Worm (Caenorhabditis elegans) whole organism, young adult: ENCODE results near the gene ssp-32.

Source experiments
- B0035.1 ChIP-seq: sonication (generic microtip); optimal IDR thresholded peaks from 2 replicates; lab custom pipeline; 2016; ENCODE audit warnings: missing genetic modification characterization, mild to moderate bottlenecking, missing compliant biosample characterization, missing genotype, missing genetic modification reagents
- F33H1.4 ChIP-seq: fragments of 200-800 bp; sonication (Bioruptor generic); IDR thresholded peaks from 2 replicates; pipeline ENCODE4 v1.3.6; 2022; ENCODE audit warnings: missing genetic modification reagents, missing genetic modification characterization, missing compliant biosample characterization
- F49E8.2 ChIP-seq: sonication (generic microtip); optimal IDR thresholded peaks from 3 replicates; lab custom pipeline; 2017; ENCODE audit warnings: missing genetic modification characterization, mild to moderate bottlenecking, missing compliant biosample characterization, antibody characterized with exemption, moderate library complexity; ENCODE audit not compliant: insufficient read depth
- F57C9.4 ChIP-seq: sonication (generic microtip); optimal IDR thresholded peaks from 2 replicates; lab custom pipeline; 2017; ENCODE audit warnings: mild to moderate bottlenecking, missing genetic modification characterization, missing compliant biosample characterization
- T07F8.4 ChIP-seq: sonication (generic microtip); optimal IDR thresholded peaks from 2 replicates; lab custom pipeline; 2016; ENCODE audit warnings: mild to moderate bottlenecking, missing genetic modification characterization, moderate library complexity, missing compliant biosample characterization
- T26A5.8 ChIP-seq: sonication (generic microtip); optimal IDR thresholded peaks from 2 replicates; lab custom pipeline; 2016; ENCODE audit warnings: missing genetic modification characterization, missing compliant biosample characterization
- Y53F4B.3 ChIP-seq: fragments of 200-800 bp; sonication (Bioruptor generic); IDR thresholded peaks from 2 replicates; pipeline ENCODE4 v1.3.6; 2022; ENCODE audit warnings: missing genetic modification reagents, missing genetic modification characterization, missing compliant biosample characterization
- Y79H2A.3 ChIP-seq: fragments of 200-800 bp; sonication (Bioruptor generic); conservative IDR thresholded peaks from 2 replicates; pipeline ENCODE4 v1.3.6; 2022; ENCODE audit warnings: missing genetic modification reagents, missing genetic modification characterization, missing compliant biosample characterization
- Y95B8A.8 ChIP-seq: fragments of 200-800 bp; sonication (Bioruptor generic); IDR thresholded peaks from 2 replicates; pipeline ENCODE4 v1.3.6; 2022; ENCODE audit warnings: missing genetic modification reagents, missing genetic modification characterization, missing compliant biosample characterization
- ZK185.1 ChIP-seq: sonication (generic microtip); optimal IDR thresholded peaks from 2 replicates; lab custom pipeline; 2016; ENCODE audit warnings: mild to moderate bottlenecking, missing genetic modification characterization, missing compliant biosample characterization; ENCODE audit not compliant: poor library complexity, severe bottlenecking
- akir-1 ChIP-seq: fragments of 200-800 bp; sonication (Bioruptor generic); optimal IDR thresholded peaks from 2 replicates; lab custom pipeline; 2018; ENCODE audit warnings: mild to moderate bottlenecking, missing genetic modification characterization, moderate library complexity, missing compliant biosample characterization
- aptf-2 ChIP-seq: fragments of 200-800 bp; sonication (Bioruptor generic); conservative IDR thresholded peaks from 2 replicates; pipeline ENCODE4 v1.3.6; 2022; ENCODE audit warnings: missing genetic modification reagents, missing genetic modification characterization, missing compliant biosample characterization
- attf-5 ChIP-seq: fragments of 200-800 bp; sonication (Bioruptor generic); optimal IDR thresholded peaks from 2 replicates; lab custom pipeline; 2018; ENCODE audit warnings: mild to moderate bottlenecking, missing genetic modification characterization, missing compliant biosample characterization
- attf-6 ChIP-seq: fragments of 200-800 bp; sonication (Bioruptor generic); IDR thresholded peaks from 2 replicates; pipeline ENCODE4 v1.3.6; 2022; ENCODE audit warnings: missing genetic modification reagents, missing genetic modification characterization, missing compliant biosample characterization
- ccch-3 ChIP-seq: fragments of 200-800 bp; sonication (Bioruptor generic); optimal IDR thresholded peaks from 2 replicates; lab custom pipeline; 2018; ENCODE audit warnings: mild to moderate bottlenecking, missing genetic modification characterization, missing compliant biosample characterization
- ceh-27 ChIP-seq: fragments of 200-800 bp; sonication (Bioruptor generic); optimal IDR thresholded peaks from 2 replicates; lab custom pipeline; 2018; ENCODE audit warnings: mild to moderate bottlenecking, missing genetic modification characterization, moderate library complexity, missing compliant biosample characterization
- ceh-40 ChIP-seq: fragments of 200-800 bp; sonication (Bioruptor generic); IDR thresholded peaks from 2 replicates; pipeline ENCODE4 v1.3.6; 2022; ENCODE audit warnings: missing genetic modification characterization, missing compliant biosample characterization
- ceh-79 ChIP-seq: sonication (generic microtip); optimal IDR thresholded peaks from 2 replicates; lab custom pipeline; 2017; ENCODE audit warnings: mild to moderate bottlenecking, missing genetic modification characterization, missing compliant biosample characterization
- chd-7 ChIP-seq: sonication (generic microtip); optimal IDR thresholded peaks from 2 replicates; lab custom pipeline; 2016; ENCODE audit warnings: mild to moderate bottlenecking, missing genetic modification characterization, moderate library complexity, missing compliant biosample characterization
- egl-44 ChIP-seq: fragments of 200-800 bp; sonication (Bioruptor generic); IDR thresholded peaks from 2 replicates; pipeline ENCODE4 v1.3.6; 2022; ENCODE audit warnings: missing genetic modification reagents, missing genetic modification characterization, missing compliant biosample characterization
- egrh-3 ChIP-seq: fragments of 200-800 bp; sonication (Bioruptor generic); IDR thresholded peaks from 2 replicates; pipeline ENCODE4 v1.3.6; 2022; ENCODE audit warnings: missing genetic modification reagents, missing genetic modification characterization, missing compliant biosample characterization
- gei-17 ChIP-seq: fragments of 200-800 bp; sonication (Bioruptor generic); optimal IDR thresholded peaks from 2 replicates; lab custom pipeline; 2018; ENCODE audit warnings: mild to moderate bottlenecking, missing genetic modification characterization, missing compliant biosample characterization
- him-1 ChIP-seq: sonication (generic microtip); optimal IDR thresholded peaks from 2 replicates; lab custom pipeline; 2016; ENCODE audit warnings: missing genotype, missing genetic modification reagents, missing genetic modification characterization, missing compliant biosample characterization
- hmg-20 ChIP-seq: fragments of 200-800 bp; sonication (Bioruptor generic); IDR thresholded peaks from 2 replicates; pipeline ENCODE4 v1.3.6; 2022; ENCODE audit warnings: missing genetic modification reagents, missing genetic modification characterization, missing compliant biosample characterization
- hrde-1 ChIP-seq: sonication (generic microtip); optimal IDR thresholded peaks from 2 replicates; lab custom pipeline; 2016; ENCODE audit warnings: missing genetic modification characterization, mild to moderate bottlenecking, missing compliant biosample characterization, moderate library complexity, missing genotype, missing genetic modification reagents, borderline replicate concordance
- let-607 ChIP-seq, 2 experiments: fragments of 200-800 bp in 1 of 2; sonication (Bioruptor generic) in 1 of 2; sonication (generic microtip) in 1 of 2; optimal IDR thresholded peaks; 2 replicates each; lab custom pipeline; 2016 to 2018; ENCODE audit warnings: mild to moderate bottlenecking in 2 of 2, missing compliant biosample characterization in 2 of 2, missing genetic modification characterization in 2 of 2, moderate library complexity in 2 of 2, missing genotype in 1 of 2
- lin-40 ChIP-seq: sonication (generic microtip); optimal IDR thresholded peaks from 2 replicates; lab custom pipeline; 2016; ENCODE audit warnings: missing genetic modification characterization, mild to moderate bottlenecking, missing compliant biosample characterization, missing genotype, missing genetic modification reagents
- lir-1 ChIP-seq: fragments of 200-800 bp; sonication (Bioruptor generic); conservative IDR thresholded peaks from 2 replicates; pipeline ENCODE4 v1.3.6; 2022; ENCODE audit warnings: missing genetic modification reagents, missing genetic modification characterization, missing compliant biosample characterization
- lsy-27 ChIP-seq: sonication (generic microtip); optimal IDR thresholded peaks from 2 replicates; lab custom pipeline; 2017; ENCODE audit warnings: missing genetic modification characterization, mild to moderate bottlenecking, missing compliant biosample characterization, antibody characterized with exemption, missing genotype, borderline replicate concordance; ENCODE audit not compliant: insufficient read depth
- madf-6 ChIP-seq: fragments of 200-800 bp; sonication (Bioruptor generic); IDR thresholded peaks from 2 replicates; pipeline ENCODE4 v1.3.6; 2022; ENCODE audit warnings: missing genetic modification reagents, missing genetic modification characterization, missing compliant biosample characterization
- mcd-1 ChIP-seq: fragments of 200-800 bp; sonication (Bioruptor generic); IDR thresholded peaks from 2 replicates; pipeline ENCODE4 v1.3.6; 2022; ENCODE audit warnings: missing genetic modification reagents, missing genetic modification characterization, missing compliant biosample characterization
- mes-4 ChIP-seq: sonication (generic microtip); optimal IDR thresholded peaks from 2 replicates; lab custom pipeline; 2016; ENCODE audit warnings: missing genotype, missing genetic modification characterization, missing compliant biosample characterization
- nfya-2 ChIP-seq: fragments of 200-800 bp; sonication (Bioruptor generic); IDR thresholded peaks from 2 replicates; pipeline ENCODE4 v1.3.6; 2022; ENCODE audit warnings: missing genetic modification reagents, missing genetic modification characterization, missing compliant biosample characterization
- nfyb-1 ChIP-seq: fragments of 200-800 bp; sonication (Bioruptor generic); IDR thresholded peaks from 2 replicates; pipeline ENCODE4 v1.3.6; 2022; ENCODE audit warnings: missing genetic modification reagents, missing genetic modification characterization, missing compliant biosample characterization
- nhr-80 ChIP-seq: sonication (generic microtip); optimal IDR thresholded peaks from 2 replicates; lab custom pipeline; 2016; ENCODE audit warnings: missing genetic modification characterization, missing compliant biosample characterization
- nhr-90 ChIP-seq: sonication (generic microtip); optimal IDR thresholded peaks from 2 replicates; lab custom pipeline; 2016; ENCODE audit warnings: missing genotype, mild to moderate bottlenecking, missing genetic modification characterization, missing compliant biosample characterization
- pha-4 ChIP-seq: fragments of 150-350 bp; sonication (generic microtip); optimal IDR thresholded peaks from 2 replicates; lab custom pipeline; 2014; ENCODE audit warnings: missing biosample characterization, missing genetic modification reagents, missing genetic modification characterization
- rpc-1 ChIP-seq, 2 experiments: fragments of 150-350 bp in 1 of 2; sonication (generic microtip) in 1 of 2; optimal IDR thresholded peaks; 2 replicates each; lab custom pipeline; 2014 to 2018; ENCODE audit warnings: missing biosample characterization in 1 of 2, missing genetic modification characterization in 1 of 2, missing genetic modification reagents in 1 of 2, missing genotype in 1 of 2
- sdz-38 ChIP-seq: sonication (generic microtip); optimal IDR thresholded peaks from 2 replicates; lab custom pipeline; 2016; ENCODE audit warnings: missing genotype, missing genetic modification characterization, missing compliant biosample characterization
- snpc-1.3 ChIP-seq: sonication (generic microtip); optimal IDR thresholded peaks from 2 replicates; lab custom pipeline; 2017; ENCODE audit warnings: missing genetic modification characterization, mild to moderate bottlenecking, missing compliant biosample characterization, antibody characterized with exemption, moderate library complexity, missing genotype, missing genetic modification reagents; ENCODE audit not compliant: insufficient read depth
- tbp1 ChIP-seq: fragments of 200-800 bp; sonication (Bioruptor generic); optimal IDR thresholded peaks from 2 replicates; lab custom pipeline; 2018; ENCODE audit warnings: mild to moderate bottlenecking, missing genetic modification characterization, missing compliant biosample characterization
- unc-130 ChIP-seq: sonication (generic microtip); optimal IDR thresholded peaks from 2 replicates; lab custom pipeline; 2016; ENCODE audit warnings: missing genetic modification reagents, missing genetic modification characterization, missing compliant biosample characterization
- zfh-2 ChIP-seq: fragments of 200-800 bp; sonication (Bioruptor generic); conservative IDR thresholded peaks from 2 replicates; pipeline ENCODE4 v1.3.6; 2022; ENCODE audit warnings: missing genetic modification reagents, missing genetic modification characterization, missing compliant biosample characterization
- zim-3 ChIP-seq: sonication (generic microtip); optimal IDR thresholded peaks from 2 replicates; lab custom pipeline; 2017; ENCODE audit warnings: mild to moderate bottlenecking, missing genetic modification characterization, moderate library complexity, missing compliant biosample characterization
- ztf-25 ChIP-seq: fragments of 200-800 bp; sonication (Bioruptor generic); IDR thresholded peaks from 2 replicates; pipeline ENCODE4 v1.3.6; 2022; ENCODE audit warnings: missing genetic modification reagents, missing genetic modification characterization, missing compliant biosample characterization
- ztf-26 ChIP-seq: sonication (generic microtip); optimal IDR thresholded peaks from 2 replicates; lab custom pipeline; 2017; ENCODE audit warnings: missing genetic modification characterization, missing compliant biosample characterization
- ztf-3 ChIP-seq: fragments of 200-800 bp; sonication (Bioruptor generic); optimal IDR thresholded peaks from 2 replicates; lab custom pipeline; 2018; ENCODE audit warnings: mild to moderate bottlenecking, missing genetic modification characterization, missing compliant biosample characterization
- ztf-6 ChIP-seq: fragments of 200-800 bp; sonication (Bioruptor generic); IDR thresholded peaks from 2 replicates; pipeline ENCODE4 v1.3.6; 2022; ENCODE audit warnings: missing genetic modification reagents, missing genetic modification characterization, missing compliant biosample characterization

Gene ssp-32

ce11 chrIV:9867915-9868314 is 27.3 kb upstream of the ssp-32 start (continued):
- TF ChIP-seq attf-5 (GFP tag; lab: Kevin White, UChicago) (no peak), mes-4 (tag; lab: Kevin White, UChicago) (no peak), F57C9.4 (no peak), egl-44 (GFP tag; lab: Robert Waterston, UW) (no peak), let-607 (tag; optimal IDR thresholded peaks at IDR 0.05; lab: Kevin White, UChicago) (peak in 1 of 2 experiments; percentile 8), lsy-27 (no peak), hmg-20 (GFP tag; lab: Robert Waterston, UW) (no peak), Y79H2A.3 (GFP tag; lab: Robert Waterston, UW) (no peak), Y53F4B.3 (GFP tag; lab: Robert Waterston, UW) (no peak), gei-17 (GFP tag; lab: Kevin White, UChicago) (no peak), ZK185.1 (tag; lab: Kevin White, UChicago) (no peak), aptf-2 (no peak), egrh-3 (GFP tag; lab: Robert Waterston, UW) (no peak), nfya-2 (GFP tag; lab: Robert Waterston, UW) (no peak), nfyb-1 (GFP tag; lab: Robert Waterston, UW) (no peak), ceh-40 (GFP tag; lab: Robert Waterston, UW) (no peak), akir-1 (GFP tag; lab: Kevin White, UChicago) (no peak), ztf-6 (GFP tag; lab: Robert Waterston, UW) (no peak), T26A5.8 (tag; lab: Kevin White, UChicago) (no peak), F33H1.4 (GFP tag; lab: Robert Waterston, UW) (no peak), pha-4 (tag; lab: Kevin White, UChicago) (no peak), attf-6 (GFP tag; lab: Robert Waterston, UW) (no peak), F49E8.2 (tag; lab: Kevin White, UChicago) (no peak), zfh-2 (GFP tag; lab: Robert Waterston, UW) (no peak), unc-130 (GFP tag; lab: Kevin White, UChicago) (no peak), zim-3 (no peak), B0035.1 (no peak), ceh-79 (no peak), hrde-1 (tag; lab: Kevin White, UChicago) (no peak), snpc-1.3 (tag; lab: Kevin White, UChicago) (no peak), him-1 (no peak), ztf-25 (GFP tag; lab: Robert Waterston, UW) (no peak), nhr-90 (tag; lab: Kevin White, UChicago) (no peak), ceh-27 (GFP tag; lab: Kevin White, UChicago) (peak; percentile 6), madf-6 (GFP tag; lab: Robert Waterston, UW) (no peak), tbp1 (GFP tag; lab: Kevin White, UChicago) (peak; percentile 3), ztf-26 (tag; lab: Kevin White, UChicago) (peak; percentile 84), nhr-80 (peak; percentile 3), chd-7 (peak; percentile 26), Y95B8A.8 (no peak), mcd-1 (GFP tag; lab: Robert Waterston, UW) (no peak), lin-40 (tag; lab: Kevin White, UChicago) (peak; percentile 84), rpc-1 (optimal IDR thresholded peaks at IDR 0.05; lab: Kevin White, UChicago) (no peak), rpc-1 (tag; optimal IDR thresholded peaks at IDR 0.05; lab: Kevin White, UChicago) (no peak), ccch-3 (GFP tag; lab: Kevin White, UChicago) (no peak), lir-1 (no peak), ztf-3 (GFP tag; lab: Kevin White, UChicago) (no peak), T07F8.4 (tag; lab: Kevin White, UChicago) (no peak), sdz-38 (no peak)
